Fruit fly (Drosophila melanogaster): ENCODE results near the gene Cmpk.

Cmpk gene

DNA sequence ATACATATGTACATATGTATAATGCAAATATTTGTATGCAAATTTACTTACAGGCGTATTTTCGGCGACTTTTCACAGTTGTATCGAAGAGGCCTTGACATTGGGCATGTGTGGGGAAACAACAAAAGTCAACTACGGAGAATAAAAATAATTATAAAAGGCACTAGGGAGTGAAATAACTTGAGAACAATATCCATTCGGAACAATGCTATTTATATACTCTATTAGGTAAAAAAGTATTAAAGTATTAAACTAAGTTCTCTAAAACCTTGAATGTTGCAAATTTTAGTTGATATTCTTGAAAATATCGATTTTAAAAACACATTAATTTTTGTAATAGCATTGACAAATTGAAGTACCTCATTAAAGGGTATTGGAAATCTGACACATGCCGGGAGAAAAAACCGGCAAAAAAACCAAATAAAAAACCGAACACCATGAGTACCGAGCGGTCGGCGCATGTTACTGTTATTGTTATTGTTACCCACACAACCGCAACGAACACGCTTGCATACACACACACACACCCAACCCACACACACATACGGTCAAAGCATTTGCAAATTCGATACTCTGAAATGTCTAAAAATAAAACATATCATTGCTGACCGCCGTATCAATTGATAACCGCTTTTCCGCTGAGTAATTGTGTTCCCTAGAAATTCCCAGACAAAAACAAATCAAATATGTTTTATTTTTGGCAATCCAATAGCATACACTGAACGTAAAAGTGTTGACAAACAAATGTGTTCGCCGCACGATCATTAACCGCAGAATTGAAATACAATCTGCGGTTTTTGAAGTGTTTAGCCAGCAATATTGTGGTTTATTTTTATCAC is 49.3 kb upstream of the Cmpk start (continued):
- TF ChIP-seq corto (GFP tag; optimal IDR thresholded peaks at IDR 0.05) (no peak), otp (GFP tag; IDR thresholded peaks at IDR 0.05) (no peak), CG32767 (GFP tag; IDR thresholded peaks at IDR 0.05) (no peak), CG13775 (GFP tag; optimal IDR thresholded peaks at IDR 0.05) (peak; percentile 5), CG31365 (tag; optimal IDR thresholded peaks at IDR 0.05) (no peak), dan (GFP tag; IDR thresholded peaks at IDR 0.05) (no peak), nau (GFP tag; optimal IDR thresholded peaks at IDR 0.05) (no peak), CG18476 (GFP tag; optimal IDR thresholded peaks at IDR 0.05) (no peak), Lpt (GFP tag; optimal IDR thresholded peaks at IDR 0.05) (no peak), CG7963 (GFP tag; IDR thresholded peaks at IDR 0.05; ENCODE audit: partially characterized antibody) (no peak), CG4328 (GFP tag; optimal IDR thresholded peaks at IDR 0.05) (no peak), odd (GFP tag; optimal IDR thresholded peaks at IDR 0.05) (no peak), Hey (tag; optimal IDR thresholded peaks at IDR 0.05) (no peak), CG4360 (GFP tag; IDR thresholded peaks at IDR 0.05) (no peak), CG13296 (GFP tag; optimal IDR thresholded peaks at IDR 0.05) (no peak), Hmr (GFP tag; optimal IDR thresholded peaks at IDR 0.05) (peak; percentile 66), TFAM (GFP tag; optimal IDR thresholded peaks at IDR 0.05) (no peak), CG17568 (GFP tag; optimal IDR thresholded peaks at IDR 0.05) (no peak), CG6254 (GFP tag; optimal IDR thresholded peaks at IDR 0.05) (no peak), Dref (GFP tag; IDR thresholded peaks at IDR 0.05) (no peak), tap (tag; optimal IDR thresholded peaks at IDR 0.05) (no peak), Drgx (GFP tag; IDR thresholded peaks at IDR 0.05) (no peak), CG17359 (tag; optimal IDR thresholded peaks at IDR 0.05) (peak; percentile 4), CG2712 (tag; optimal IDR thresholded peaks at IDR 0.05) (peak; percentile 14), dimm (GFP tag; IDR thresholded peaks at IDR 0.05) (no peak), Usf (GFP tag; optimal IDR thresholded peaks at IDR 0.05) (no peak), salm (tag; optimal IDR thresholded peaks at IDR 0.05) (no peak), mld (GFP tag; IDR thresholded peaks at IDR 0.05; ENCODE audit: partially characterized antibody) (no peak), jigr1 (GFP tag; IDR thresholded peaks at IDR 0.05) (no peak), CG14710 (tag; optimal IDR thresholded peaks at IDR 0.05) (no peak), CG8290 (GFP tag; optimal IDR thresholded peaks at IDR 0.05) (no peak), CG8290 (tag; optimal IDR thresholded peaks at IDR 0.05) (peak in 1 of 2 experiments; percentile 34), CG2875 (GFP tag; optimal IDR thresholded peaks at IDR 0.05) (no peak), CG11085 (GFP tag; IDR thresholded peaks at IDR 0.05) (no peak), Dbx (GFP tag; IDR thresholded peaks at IDR 0.05) (no peak), CG3838 (GFP tag; optimal IDR thresholded peaks at IDR 0.05) (no peak), rib (GFP tag; IDR thresholded peaks at IDR 0.05) (peak; percentile 47; the same call in 1 of the 2 replicates), gem (tag; optimal IDR thresholded peaks at IDR 0.05) (peak; percentile 72), CG10462 (GFP tag; optimal IDR thresholded peaks at IDR 0.05) (no peak)

DNA sequence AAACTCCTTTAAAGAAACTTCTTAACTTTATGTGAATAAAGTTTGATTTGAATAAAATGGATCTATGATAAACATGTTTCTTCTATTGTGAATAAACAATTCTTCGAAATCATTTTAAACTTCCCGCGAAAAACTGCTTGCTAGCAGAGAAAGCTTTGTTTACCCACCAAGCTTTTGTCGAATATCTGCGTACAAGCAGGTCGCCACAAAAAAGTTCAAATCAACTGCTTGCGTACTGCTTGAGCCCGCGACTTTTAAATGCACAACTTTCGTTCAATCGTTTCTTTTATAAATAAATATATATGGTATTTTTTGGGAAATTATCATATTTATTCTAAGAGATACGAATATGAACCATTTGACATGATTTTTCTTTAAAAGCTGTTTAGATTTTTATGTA is 48.2 kb upstream of the Cmpk start:
- TF ChIP-seq CG15601 (tag; optimal IDR thresholded peaks at IDR 0.05), result peak; percentile 38
- no peak for TF ChIP-seq unpg (GFP tag; optimal IDR thresholded peaks at IDR 0.05)
- TF ChIP-seq seq (GFP tag; IDR thresholded peaks at IDR 0.05), result no peak
- TF ChIP-seq dpn (GFP tag; optimal IDR thresholded peaks at IDR 0.05), result no peak
- TF ChIP-seq CG6683 (GFP tag; optimal IDR thresholded peaks at IDR 0.05), result no peak
- TF ChIP-seq HmgZ (tag; optimal IDR thresholded peaks at IDR 0.05), result peak; percentile 62
- no peak for TF ChIP-seq unc-4 (GFP tag; IDR thresholded peaks at IDR 0.05; ENCODE audit: partially characterized antibody)
- no peak for TF ChIP-seq CG30431 (GFP tag; optimal IDR thresholded peaks at IDR 0.05)
- no peak for TF ChIP-seq CG12942 (GFP tag; optimal IDR thresholded peaks at IDR 0.05)
- TF ChIP-seq gfzf (GFP tag; optimal IDR thresholded peaks at IDR 0.05), result peak; percentile 3
- no peak for TF ChIP-seq CG8290 (GFP tag; optimal IDR thresholded peaks at IDR 0.05)
- peak in 1 of 2 experiments; percentile 17 for TF ChIP-seq CG8290 (tag; optimal IDR thresholded peaks at IDR 0.05)
- peak; percentile 31 for TF ChIP-seq CG1603 (tag; optimal IDR thresholded peaks at IDR 0.05)
- no peak for TF ChIP-seq fd96Cb (tag; optimal IDR thresholded peaks at IDR 0.05)

All from whole organism, embryonic.